Worm (Caenorhabditis elegans): Measurements from ENCODE around the gene btb-17.

DNA sequence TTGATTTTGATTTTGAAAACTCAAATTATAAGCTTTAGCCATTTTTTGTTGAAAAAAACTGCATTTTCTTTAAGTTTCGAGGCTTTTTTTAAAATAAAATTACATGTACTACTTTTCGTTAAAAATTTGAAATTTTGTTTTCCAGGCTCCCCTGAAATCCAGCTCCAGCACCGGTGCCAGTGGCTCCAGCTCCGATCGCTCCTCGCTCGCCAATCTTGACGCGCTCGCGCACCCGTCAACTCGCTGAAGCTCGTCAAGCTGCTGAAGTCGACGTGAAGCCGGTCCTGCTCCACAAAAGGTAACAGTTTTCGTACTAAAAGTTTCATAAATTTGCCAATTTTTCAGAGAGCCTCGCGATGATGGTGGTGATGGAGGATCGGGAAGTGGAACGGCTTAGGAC lies 45.6 kb downstream of the btb-17 start:
- no peak for TF ChIP-seq med-1 (GFP tag; optimal IDR thresholded peaks at IDR 0.05; ENCODE audit: insufficient read depth)
- no peak for TF ChIP-seq flt-1 (GFP tag; IDR thresholded peaks at IDR 0.05)
- TF ChIP-seq ztf-23 (GFP tag; IDR thresholded peaks at IDR 0.05) = no peak
- TF ChIP-seq klf-2 (GFP tag; conservative IDR thresholded peaks at IDR 0.05) = no peak

Data from whole organism, midembryonic.